Fruit fly (Drosophila melanogaster) whole organism, wandering third instar larva: ENCODE measurements around the gene CG31643.

Experiments
- Dfd ChIP-seq: fragments of >200 bp; optimal IDR thresholded peaks from 2 replicates; lab custom pipeline; 2017; ENCODE audit warnings: missing biosample characterization, missing genetic modification characterization
- Hr83 ChIP-seq: fragments of 200-300 bp; sonication (Bioruptor generic); optimal IDR thresholded peaks from 2 replicates; lab custom pipeline; 2016; ENCODE audit warnings: missing biosample characterization, mild to moderate bottlenecking, missing genetic modification characterization, moderate library complexity; ENCODE audit not compliant: poor library complexity, severe bottlenecking
- Vsx2 ChIP-seq: fragments of 200-300, 225-300 bp; sonication (Bioruptor generic); optimal IDR thresholded peaks from 2 replicates; lab custom pipeline; 2018; ENCODE audit warnings: missing biosample characterization, missing genetic modification characterization; ENCODE audit not compliant: partially characterized antibody
- dmrt93B ChIP-seq: fragments of 200-800 bp; sonication (Bioruptor generic); optimal IDR thresholded peaks from 2 replicates; lab custom pipeline; 2018; ENCODE audit warnings: missing biosample characterization, mild to moderate bottlenecking, missing genetic modification characterization
- fru ChIP-seq: fragments of 200-800 bp; sonication (Bioruptor generic); optimal IDR thresholded peaks from 3 replicates; lab custom pipeline; 2016; ENCODE audit warnings: missing biosample characterization, mild to moderate bottlenecking, missing genetic modification characterization
- lola ChIP-seq: fragments of >200 bp; optimal IDR thresholded peaks from 2 replicates; lab custom pipeline; 2017; ENCODE audit warnings: missing biosample characterization, missing genetic modification characterization
- pan ChIP-seq: fragments of >200 bp; optimal IDR thresholded peaks from 2 replicates; lab custom pipeline; 2017
- sv ChIP-seq: fragments of 200-800 bp; sonication (Bioruptor generic); optimal IDR thresholded peaks from 3 replicates; lab custom pipeline; 2016; ENCODE audit warnings: missing biosample characterization, missing genetic modification characterization
- tai ChIP-seq: sonication (Bioruptor generic); optimal IDR thresholded peaks from 2 replicates; lab custom pipeline; 2016; ENCODE audit warnings: missing biosample characterization, missing genetic modification characterization
- usp ChIP-seq: fragments of >200 bp; optimal IDR thresholded peaks from 2 replicates; lab custom pipeline; 2017; ENCODE audit warnings: missing biosample characterization, missing genetic modification characterization

DNA sequence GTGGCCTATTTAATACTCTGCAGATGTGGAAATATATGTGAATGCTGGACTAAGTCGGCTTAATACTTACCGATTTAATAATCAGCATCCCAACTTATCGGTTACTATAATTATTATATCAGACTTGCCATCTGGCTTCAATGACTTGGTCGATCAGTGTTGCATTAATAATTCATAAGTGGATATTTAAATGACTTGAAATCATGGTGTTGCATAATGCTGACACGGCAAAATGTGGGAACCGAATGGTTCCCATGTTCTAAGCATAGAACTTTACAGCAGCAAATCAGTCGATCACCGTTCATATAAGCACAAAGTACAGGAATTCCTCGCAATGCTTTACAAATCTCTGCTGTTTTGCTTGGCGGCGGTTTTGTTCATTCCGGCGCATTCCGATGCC is 22.3 kb downstream of the CG31643 start, which contains the start of gene CG34180:
- TF ChIP-seq sv (GFP tag; lab: Kevin White, UChicago) (no peak), Vsx2 (no peak), pan (lab: Kevin White, UChicago) (no peak), lola (GFP tag; lab: Kevin White, UChicago) (no peak), Hr83 (GFP tag; lab: Kevin White, UChicago) (no peak), tai (GFP tag; lab: Kevin White, UChicago) (no peak), Dfd (GFP tag; lab: Kevin White, UChicago) (no peak), fru (GFP tag; lab: Kevin White, UChicago) (no peak), usp (GFP tag; lab: Kevin White, UChicago) (no peak), dmrt93B (GFP tag; lab: Kevin White, UChicago) (no peak)
